Fruit fly (Drosophila melanogaster) whole organism, embryonic: ENCODE measurements around the gene CG13258.

ENCODE experiments used
- Asciz ChIP-seq: fragments of 200-800 bp; sonication (Bioruptor generic); optimal IDR thresholded peaks from 2 replicates; lab custom pipeline; 2017; ENCODE audit warnings: missing biosample characterization, mild to moderate bottlenecking, missing genetic modification characterization, missing genetic modification reagents
- C15 ChIP-seq: fragments of 200-800 bp; sonication (Bioruptor generic); IDR thresholded peaks from 3 replicates; pipeline ENCODE4 v1.3.6; 2022; ENCODE audit warnings: missing biosample characterization, missing genetic modification characterization
- CG1024 ChIP-seq: fragments of 200-800 bp; sonication (Bioruptor generic); IDR thresholded peaks from 2 replicates; pipeline ENCODE4 v1.3.6; 2022; ENCODE audit warnings: missing biosample characterization, missing genetic modification characterization
- CG10462 ChIP-seq: fragments of 200-800 bp; sonication (Bioruptor generic); optimal IDR thresholded peaks from 2 replicates; lab custom pipeline; 2016; ENCODE audit warnings: missing biosample characterization, missing genetic modification characterization
- CG12155 ChIP-seq: fragments of 200-800 bp; sonication (Bioruptor generic); optimal IDR thresholded peaks from 3 replicates; lab custom pipeline; 2016; ENCODE audit warnings: missing biosample characterization, missing genetic modification characterization
- CG12744 ChIP-seq: fragments of 200-800 bp; sonication (Bioruptor generic); optimal IDR thresholded peaks from 2 replicates; lab custom pipeline; 2016; ENCODE audit warnings: missing biosample characterization, missing genetic modification characterization
- CG15073 ChIP-seq: fragments of 200-800 bp; sonication (Bioruptor generic); optimal IDR thresholded peaks from 2 replicates; lab custom pipeline; 2016; ENCODE audit warnings: missing biosample characterization, missing genetic modification characterization
- CG16815 ChIP-seq: fragments of 200-800 bp; sonication (Bioruptor generic); optimal IDR thresholded peaks from 3 replicates; lab custom pipeline; 2017; ENCODE audit warnings: missing biosample characterization, mild to moderate bottlenecking, missing genetic modification characterization
- CG17612 ChIP-seq: fragments of 200-800 bp; sonication (Bioruptor generic); IDR thresholded peaks from 2 replicates; pipeline ENCODE4 v1.3.6; 2022; ENCODE audit warnings: missing biosample characterization, missing genetic modification characterization
- CG17912 ChIP-seq: fragments of 200-800 bp; sonication (Bioruptor generic); optimal IDR thresholded peaks from 2 replicates; lab custom pipeline; 2018; ENCODE audit warnings: missing biosample characterization, mild to moderate bottlenecking, missing genetic modification characterization
- CG18011 ChIP-seq: fragments of 200-800 bp; sonication (Bioruptor generic); optimal IDR thresholded peaks from 2 replicates; lab custom pipeline; 2017; ENCODE audit warnings: missing biosample characterization, missing genetic modification characterization, mild to moderate bottlenecking, moderate library complexity, missing genotype
- CG18262 ChIP-seq: fragments of 200-800 bp; optimal IDR thresholded peaks from 3 replicates; lab custom pipeline; 2019; ENCODE audit warnings: missing biosample characterization, mild to moderate bottlenecking, missing genetic modification characterization, moderate library complexity
- CG18599 ChIP-seq: fragments of 200-800 bp; sonication (Bioruptor generic); optimal IDR thresholded peaks from 3 replicates; lab custom pipeline; 2017; ENCODE audit warnings: missing biosample characterization, missing genetic modification characterization, mild to moderate bottlenecking, moderate library complexity, missing genetic modification reagents
- CG2678 ChIP-seq: fragments of 200-800 bp; sonication (Bioruptor generic); optimal IDR thresholded peaks from 3 replicates; lab custom pipeline; 2019; ENCODE audit warnings: missing biosample characterization, mild to moderate bottlenecking, missing genetic modification characterization, moderate library complexity
- CG3065 ChIP-seq: fragments of 200-800 bp; sonication (Bioruptor generic); optimal IDR thresholded peaks from 2 replicates; lab custom pipeline; 2016; ENCODE audit warnings: missing biosample characterization, missing genetic modification characterization
- CG31388 ChIP-seq: fragments of 200-800 bp; sonication (Bioruptor generic); optimal IDR thresholded peaks from 2 replicates; lab custom pipeline; 2016; ENCODE audit warnings: missing biosample characterization, missing genetic modification characterization
- CG4282 ChIP-seq: fragments of 200-800 bp; sonication (Bioruptor generic); optimal IDR thresholded peaks from 2 replicates; lab custom pipeline; 2016; ENCODE audit warnings: missing biosample characterization, missing genetic modification characterization
- CG6854 ChIP-seq: fragments of 200-800 bp; sonication (Bioruptor generic); optimal IDR thresholded peaks from 3 replicates; lab custom pipeline; 2017; ENCODE audit warnings: missing biosample characterization, mild to moderate bottlenecking, missing genetic modification characterization
- Deaf1 ChIP-seq: fragments of 200-800 bp; optimal IDR thresholded peaks from 3 replicates; lab custom pipeline; 2019; ENCODE audit warnings: missing biosample characterization, mild to moderate bottlenecking, missing genetic modification characterization, moderate library complexity
- Dek ChIP-seq: fragments of 200-800 bp; sonication (Bioruptor generic); optimal IDR thresholded peaks from 3 replicates; lab custom pipeline; 2019; ENCODE audit warnings: missing biosample characterization, mild to moderate bottlenecking, missing genetic modification characterization, moderate library complexity
- Gsc ChIP-seq: fragments of 200-800 bp; sonication (Bioruptor generic); IDR thresholded peaks from 2 replicates; pipeline ENCODE4 v1.3.6; 2022; ENCODE audit warnings: missing biosample characterization, missing genetic modification characterization
- HHEX ChIP-seq: fragments of 200-800 bp; sonication (Bioruptor generic); optimal IDR thresholded peaks from 3 replicates; lab custom pipeline; 2017; ENCODE audit warnings: missing biosample characterization, mild to moderate bottlenecking, missing genetic modification characterization, missing genetic modification reagents
- Hr3 ChIP-seq: fragments of 200-800 bp; sonication (Bioruptor generic); optimal IDR thresholded peaks from 3 replicates; lab custom pipeline; 2016; ENCODE audit warnings: missing biosample characterization, missing genetic modification characterization
- MESR4 ChIP-seq: fragments of 200-800 bp; sonication (Bioruptor generic); optimal IDR thresholded peaks from 2 replicates; lab custom pipeline; 2018; ENCODE audit warnings: missing biosample characterization, mild to moderate bottlenecking, missing genetic modification characterization, moderate library complexity
- Med ChIP-seq: fragments of 200-800 bp; sonication (Bioruptor generic); peaks from one replicate; lab custom pipeline; 2016; ENCODE audit warnings: missing biosample characterization, missing genetic modification characterization, mild to moderate bottlenecking, inconsistent platforms, moderate library complexity
- NC2α ChIP-seq: fragments of 200-800 bp; sonication (Bioruptor generic); optimal IDR thresholded peaks from 2 replicates; lab custom pipeline; 2016; ENCODE audit warnings: missing biosample characterization, missing genetic modification characterization
- Ptx1 ChIP-seq: fragments of 200-800 bp; sonication (Bioruptor generic); IDR thresholded peaks from 2 replicates; pipeline ENCODE4 v1.3.6; 2022; ENCODE audit warnings: missing biosample characterization, missing genetic modification characterization
- Sry-δ ChIP-seq: fragments of 200-800 bp; sonication (Bioruptor generic); optimal IDR thresholded peaks from 2 replicates; lab custom pipeline; 2016; ENCODE audit warnings: missing biosample characterization, missing genetic modification characterization
- Usf ChIP-seq: fragments of 200-800 bp; sonication (Bioruptor generic); optimal IDR thresholded peaks from 2 replicates; lab custom pipeline; 2017; ENCODE audit warnings: missing genotype, missing biosample characterization, missing genetic modification characterization
- aop ChIP-seq: fragments of 200-800 bp; sonication (Bioruptor generic); IDR thresholded peaks from 2 replicates; pipeline ENCODE4 v1.3.6; 2022; ENCODE audit warnings: missing biosample characterization, missing genetic modification characterization
- ato ChIP-seq: fragments of 200-800 bp; sonication (Bioruptor generic); IDR thresholded peaks from 2 replicates; pipeline ENCODE4 v1.3.6; 2022; ENCODE audit warnings: missing biosample characterization, missing genetic modification characterization; ENCODE audit not compliant: partially characterized antibody
- bab2 ChIP-seq: fragments of 200-800 bp; sonication (Bioruptor generic); optimal IDR thresholded peaks from 2 replicates; lab custom pipeline; 2016; ENCODE audit warnings: missing biosample characterization, missing genetic modification characterization
- bigmax ChIP-seq: fragments of 200-800 bp; sonication (Bioruptor generic); optimal IDR thresholded peaks from 2 replicates; lab custom pipeline; 2018; ENCODE audit warnings: missing biosample characterization, mild to moderate bottlenecking, missing genetic modification characterization
- bowl ChIP-seq: fragments of 200-800 bp; sonication (Bioruptor generic); IDR thresholded peaks from 2 replicates; pipeline ENCODE4 v1.3.6; 2022; ENCODE audit warnings: missing biosample characterization, missing genetic modification characterization
- br ChIP-seq: fragments of >200 bp; optimal IDR thresholded peaks from 2 replicates; lab custom pipeline; 2017
- bsh ChIP-seq, 2 experiments: fragments of 200-800 bp; sonication (Bioruptor generic); optimal IDR thresholded peaks; 2 replicates each; lab custom pipeline; 2017 to 2018; ENCODE audit warnings: mild to moderate bottlenecking in 2 of 2, missing biosample characterization in 2 of 2, missing genetic modification characterization in 2 of 2, moderate library complexity in 1 of 2
- ci ChIP-seq: fragments of 200-800 bp; sonication (Bioruptor generic); IDR thresholded peaks from 3 replicates; pipeline ENCODE4 v1.3.6; 2022; ENCODE audit warnings: missing biosample characterization, missing genetic modification characterization
- dati ChIP-seq: fragments of 200-800 bp; sonication (Bioruptor generic); IDR thresholded peaks from 2 replicates; pipeline ENCODE4 v1.3.6; 2022; ENCODE audit warnings: missing biosample characterization, missing genetic modification characterization
- disco-r ChIP-seq: fragments of 200-800 bp; sonication (Bioruptor generic); optimal IDR thresholded peaks from 2 replicates; lab custom pipeline; 2016; ENCODE audit warnings: missing biosample characterization, missing genetic modification characterization
- eve ChIP-seq, 2 experiments: fragments of >200 bp; optimal IDR thresholded peaks; 2 replicates each; lab custom pipeline; 2017; ENCODE audit warnings: missing biosample characterization in 2 of 2, missing genetic modification characterization in 2 of 2
- eyg ChIP-seq: fragments of 200-800 bp; sonication (Bioruptor generic); optimal IDR thresholded peaks from 3 replicates; lab custom pipeline; 2016; ENCODE audit warnings: missing biosample characterization, missing genetic modification characterization
- jumu ChIP-seq: fragments of 200-800 bp; sonication (Bioruptor generic); optimal IDR thresholded peaks from 3 replicates; lab custom pipeline; 2016; ENCODE audit warnings: missing biosample characterization, missing genetic modification characterization
- maf-S ChIP-seq: fragments of 200-800 bp; sonication (Bioruptor generic); optimal IDR thresholded peaks from 2 replicates; lab custom pipeline; 2016; ENCODE audit warnings: missing biosample characterization, missing genetic modification characterization
- nerfin-2 ChIP-seq: fragments of 200-800 bp; sonication (Bioruptor generic); IDR thresholded peaks from 2 replicates; pipeline ENCODE4 v1.3.6; 2022; ENCODE audit warnings: missing biosample characterization, missing genetic modification characterization; ENCODE audit not compliant: partially characterized antibody
- oc ChIP-seq: fragments of 200-800 bp; sonication (Bioruptor generic); optimal IDR thresholded peaks from 2 replicates; lab custom pipeline; 2018; ENCODE audit warnings: missing biosample characterization, mild to moderate bottlenecking, missing genetic modification characterization, moderate library complexity
- pzg ChIP-seq: fragments of 200-800 bp; sonication (Bioruptor generic); optimal IDR thresholded peaks from 3 replicates; lab custom pipeline; 2018; ENCODE audit warnings: missing biosample characterization, mild to moderate bottlenecking, missing genetic modification characterization, moderate library complexity
- ro ChIP-seq: fragments of 200-800 bp; sonication (Bioruptor generic); IDR thresholded peaks from 2 replicates; pipeline ENCODE4 v1.3.6; 2022; ENCODE audit warnings: missing biosample characterization, missing genetic modification characterization
- sna ChIP-seq: fragments of 200-800 bp; sonication (Bioruptor generic); IDR thresholded peaks from 2 replicates; pipeline ENCODE4 v1.3.6; 2022; ENCODE audit warnings: missing biosample characterization, missing genetic modification characterization; ENCODE audit not compliant: partially characterized antibody
- stwl ChIP-seq: fragments of 200-800 bp; sonication (Bioruptor generic); optimal IDR thresholded peaks from 3 replicates; lab custom pipeline; 2018; ENCODE audit warnings: missing biosample characterization, mild to moderate bottlenecking, missing genetic modification characterization, moderate library complexity
- yki ChIP-seq: fragments of >200 bp; optimal IDR thresholded peaks from 3 replicates; lab custom pipeline; 2018

CG13258 gene

DNA sequence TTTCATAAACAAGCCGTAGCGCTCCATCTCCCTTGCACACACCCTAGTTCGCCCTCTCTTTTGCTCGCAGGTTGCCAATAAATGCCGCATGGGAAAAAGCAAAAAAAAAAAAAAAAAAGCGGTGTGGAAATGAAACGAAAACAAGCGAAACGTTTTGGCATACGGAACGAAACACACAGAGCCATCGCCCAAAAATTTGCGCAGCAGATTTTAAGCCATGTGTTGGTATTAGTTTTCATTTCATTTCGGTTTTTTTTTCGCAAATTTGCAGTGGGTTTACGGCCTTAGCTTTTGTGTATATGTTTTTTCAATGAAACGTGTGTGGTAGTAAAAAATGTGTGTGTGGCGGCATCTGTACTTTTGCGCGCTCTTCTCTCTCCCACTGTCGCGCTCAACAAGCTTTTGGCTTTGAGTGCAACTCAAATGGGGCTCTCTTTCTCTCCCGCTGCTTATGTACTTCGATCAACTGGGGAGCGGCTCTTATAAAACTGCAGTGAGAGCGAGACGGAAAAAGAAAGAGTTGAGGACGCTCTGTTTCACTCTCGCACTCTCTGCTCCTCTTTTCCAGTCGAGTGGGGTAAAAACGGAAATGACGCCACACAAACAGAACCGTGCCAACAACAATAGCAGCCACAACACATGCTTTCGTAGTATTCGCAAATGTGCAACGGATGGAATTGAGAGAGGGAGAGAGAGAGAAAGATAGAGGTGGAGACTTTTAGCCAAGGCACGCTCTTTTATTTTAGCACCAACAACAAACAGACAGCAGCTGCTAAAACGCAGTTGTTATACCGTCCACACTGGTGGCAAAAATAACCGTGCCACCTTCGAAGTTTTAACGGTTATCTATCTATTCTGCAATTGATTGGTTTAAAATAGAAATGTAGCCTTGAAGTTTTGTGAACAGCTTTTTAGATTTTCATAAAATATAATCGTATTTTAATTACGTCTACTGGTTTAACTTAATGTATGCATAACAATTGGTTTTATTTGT is 8.2 kb downstream of the CG13258 start (continued):
- TF ChIP-seq stwl (tag; lab: Kevin White, UChicago) (no peak), bsh (GFP tag; optimal IDR thresholded peaks at IDR 0.05; lab: Kevin White, UChicago) (peak; percentile 30 to 33), ro (GFP tag; lab: Robert Waterston, UW) (no peak), disco-r (GFP tag; lab: Kevin White, UChicago) (peak; percentile 47), CG18011 (peak; percentile 32), maf-S (GFP tag; lab: Kevin White, UChicago) (peak; percentile 8), oc (tag; lab: Kevin White, UChicago) (no peak), CG6854 (GFP tag; lab: Kevin White, UChicago) (peak; percentile 30), CG17612 (GFP tag; lab: Robert Waterston, UW) (no peak), eve (GFP tag; optimal IDR thresholded peaks at IDR 0.05; lab: Kevin White, UChicago) (peak in 1 of 2 experiments; percentile 85), NC2α (GFP tag; lab: Kevin White, UChicago) (no peak), CG18262 (tag; lab: Kevin White, UChicago) (peak; percentile 27), CG18599 (GFP tag; lab: Kevin White, UChicago) (peak; percentile 77), bigmax (GFP tag; lab: Kevin White, UChicago) (peak; percentile 44), br (lab: Kevin White, UChicago) (no peak), Sry-δ (GFP tag; lab: Kevin White, UChicago) (peak; percentile 17), CG15073 (GFP tag; lab: Kevin White, UChicago) (peak; percentile 97), CG2678 (tag; lab: Kevin White, UChicago) (peak; percentile 74), jumu (GFP tag; lab: Kevin White, UChicago) (no peak), CG10462 (peak; percentile 2), yki (lab: Kevin White, UChicago) (peak; percentile 63), CG17912 (GFP tag; lab: Kevin White, UChicago) (peak; percentile 72), MESR4 (GFP tag; lab: Kevin White, UChicago) (no peak), Deaf1 (tag; lab: Kevin White, UChicago) (peak; percentile 15), dati (GFP tag; lab: Robert Waterston, UW) (no peak), bowl (GFP tag; lab: Robert Waterston, UW) (no peak), Dek (peak; percentile 59), CG31388 (GFP tag; lab: Kevin White, UChicago) (no peak), CG3065 (no peak), ato (GFP tag; lab: Robert Waterston, UW) (no peak), eyg (GFP tag; lab: Kevin White, UChicago) (peak; percentile 2), C15 (GFP tag; lab: Robert Waterston, UW) (no peak)
- TF ChIP-seq, all 482 proteins: peak for 187

DNA sequence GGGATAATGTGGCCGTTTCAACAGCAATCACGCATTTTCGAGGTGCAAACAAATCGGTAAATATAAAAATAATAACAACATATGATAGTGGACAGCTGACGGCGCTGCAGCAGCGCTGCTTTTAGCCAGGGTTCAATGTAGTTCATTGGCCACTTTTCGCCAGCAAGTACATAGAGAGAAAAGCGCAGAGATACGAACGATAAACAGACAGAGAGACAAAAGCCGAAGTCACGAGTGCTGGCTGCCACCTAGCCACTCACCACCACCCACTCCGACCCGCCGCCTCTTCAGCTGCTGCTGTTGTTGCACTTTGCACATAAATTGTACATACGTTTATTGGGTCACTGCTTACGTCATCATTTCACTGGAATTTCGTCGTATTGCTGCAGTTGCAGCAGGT is 10.0 kb downstream of the CG13258 start:
- no peak for TF ChIP-seq sna (GFP tag; lab: Robert Waterston, UW)
- no peak for TF ChIP-seq pzg
- no peak for TF ChIP-seq CG4282 (GFP tag; lab: Kevin White, UChicago)
- no peak for TF ChIP-seq Gsc
- no peak for TF ChIP-seq CG12744
- no peak for TF ChIP-seq Usf (GFP tag; lab: Kevin White, UChicago)
- TF ChIP-seq aop: no peak
- TF ChIP-seq Ptx1 (GFP tag; lab: Robert Waterston, UW): no peak
- no peak for TF ChIP-seq Hr3 (GFP tag; lab: Kevin White, UChicago)
- TF ChIP-seq HHEX: no peak
- TF ChIP-seq Med (GFP tag; lab: Kevin White, UChicago): peak; percentile 55
- TF ChIP-seq CG16815 (GFP tag; lab: Kevin White, UChicago): no peak
- no peak for TF ChIP-seq bab2
- no peak for TF ChIP-seq nerfin-2 (GFP tag; lab: Robert Waterston, UW)
- TF ChIP-seq CG6854 (GFP tag; lab: Kevin White, UChicago): no peak
- no peak for TF ChIP-seq CG1024
- peak; percentile 53; the same call in 1 of the 3 replicates for TF ChIP-seq ci (GFP tag; lab: Robert Waterston, UW)
- TF ChIP-seq Asciz (GFP tag; lab: Kevin White, UChicago): no peak
- TF ChIP-seq CG12155 (GFP tag; lab: Kevin White, UChicago): no peak
